Worm (Caenorhabditis elegans): ENCODE results near the gene R13A1.3.

DNA sequence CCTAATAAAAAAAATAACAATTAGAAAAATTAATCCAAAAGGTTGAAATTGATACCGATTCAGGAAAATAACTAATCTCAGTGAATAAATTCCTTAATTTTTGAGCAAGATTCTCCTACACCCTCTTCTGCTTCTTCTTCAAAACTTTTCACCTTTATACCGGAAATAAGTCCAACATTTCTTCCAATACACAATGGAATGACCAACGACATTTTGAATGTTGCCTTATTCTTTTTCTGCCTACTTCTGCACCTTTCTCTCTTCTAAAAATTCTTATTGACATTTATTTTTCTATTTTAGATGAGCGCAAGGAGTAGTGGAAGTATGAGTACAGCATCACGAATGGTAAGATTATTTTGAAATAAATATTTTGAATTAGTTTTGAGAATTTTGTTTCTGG, 6.9 kb upstream of the R13A1.3 start, which contains the start of gene unc-8:
- TF ChIP-seq scrt-1 (GFP tag; IDR thresholded peaks at IDR 0.05) (no peak), ama-1 (optimal IDR thresholded peaks at IDR 0.05) (no peak), hnd-1 (tag; optimal IDR thresholded peaks at IDR 0.05) (no peak), aly-1 (tag; optimal IDR thresholded peaks at IDR 0.05) (no peak), hmg-4 (GFP tag; optimal IDR thresholded peaks at IDR 0.05) (no peak), tbx-37 (GFP tag; conservative IDR thresholded peaks at IDR 0.05) (no peak)
